Worm (Caenorhabditis elegans) whole organism, mixed stage, embryonic: Measurements from ENCODE around the gene pmp-5.

Experiments used
- M03D4.4 ChIP-seq: sonication (generic microtip); optimal IDR thresholded peaks from 2 replicates; lab custom pipeline; 2017; ENCODE audit warnings: mild to moderate bottlenecking, missing genetic modification characterization, missing compliant biosample characterization
- bed-3 ChIP-seq: fragments of 200-800 bp; sonication (Bioruptor generic); optimal IDR thresholded peaks from 3 replicates; lab custom pipeline; 2018; ENCODE audit warnings: mild to moderate bottlenecking, missing genetic modification characterization, moderate library complexity, missing compliant biosample characterization
- blmp-1 ChIP-seq: fragments of 150-350 bp; optimal IDR thresholded peaks from 2 replicates; lab custom pipeline; 2014; ENCODE audit warnings: missing biosample characterization, missing genetic modification characterization
- ceh-39 ChIP-seq: fragments of 150-350 bp; optimal IDR thresholded peaks from 2 replicates; lab custom pipeline; 2014; ENCODE audit warnings: missing biosample characterization, missing genetic modification characterization
- ceh-43 ChIP-seq: fragments of 200-800 bp; sonication (Bioruptor generic); optimal IDR thresholded peaks from 2 replicates; lab custom pipeline; 2018; ENCODE audit warnings: mild to moderate bottlenecking, missing genetic modification characterization, moderate library complexity, missing compliant biosample characterization
- ceh-83 ChIP-seq: fragments of 200-800 bp; sonication (Bioruptor generic); optimal IDR thresholded peaks from 2 replicates; lab custom pipeline; 2018; ENCODE audit warnings: mild to moderate bottlenecking, missing genetic modification characterization, missing compliant biosample characterization
- ces-1 ChIP-seq: fragments of 150-350 bp; optimal IDR thresholded peaks from 2 replicates; lab custom pipeline; 2014; ENCODE audit warnings: missing biosample characterization, missing genetic modification reagents, missing genetic modification characterization
- cnd-1 ChIP-seq: fragments of 200-800 bp; sonication (Bioruptor generic); optimal IDR thresholded peaks from 2 replicates; lab custom pipeline; 2018; ENCODE audit warnings: mild to moderate bottlenecking, missing genetic modification characterization, missing compliant biosample characterization
- drap-1 ChIP-seq: fragments of 200-800 bp; sonication (Bioruptor generic); optimal IDR thresholded peaks from 3 replicates; lab custom pipeline; 2018; ENCODE audit warnings: mild to moderate bottlenecking, missing genetic modification characterization, missing compliant biosample characterization
- elt-1 ChIP-seq: sonication (generic microtip); optimal IDR thresholded peaks from 2 replicates; lab custom pipeline; 2017; ENCODE audit warnings: missing genetic modification characterization, mild to moderate bottlenecking, missing compliant biosample characterization, antibody characterized with exemption, moderate library complexity, borderline replicate concordance; ENCODE audit not compliant: insufficient read depth
- elt-3 ChIP-seq: fragments of 150-350 bp; optimal IDR thresholded peaks from 2 replicates; lab custom pipeline; 2014; ENCODE audit warnings: missing biosample characterization, missing genetic modification characterization
- flh-1 ChIP-seq: fragments of 200-800 bp; sonication (Bioruptor generic); optimal IDR thresholded peaks from 2 replicates; lab custom pipeline; 2018; ENCODE audit warnings: mild to moderate bottlenecking, missing genetic modification characterization, moderate library complexity, missing compliant biosample characterization
- ham-2 ChIP-seq: fragments of 200-800 bp; sonication (Bioruptor generic); optimal IDR thresholded peaks from 2 replicates; lab custom pipeline; 2018; ENCODE audit warnings: mild to moderate bottlenecking, missing genetic modification characterization, missing compliant biosample characterization
- hlh-1 ChIP-seq: fragments of 150-350 bp; optimal IDR thresholded peaks from 2 replicates; lab custom pipeline; 2014; ENCODE audit warnings: missing biosample characterization, missing genetic modification reagents, missing genetic modification characterization
- lin-13 ChIP-seq: fragments of 150-350 bp; optimal IDR thresholded peaks from 2 replicates; lab custom pipeline; 2014; ENCODE audit warnings: missing biosample characterization, missing genetic modification characterization
- lin-32 ChIP-seq: fragments of 200-800 bp; sonication (Bioruptor generic); optimal IDR thresholded peaks from 2 replicates; lab custom pipeline; 2018; ENCODE audit warnings: mild to moderate bottlenecking, missing genetic modification characterization, missing compliant biosample characterization
- lsy-2 ChIP-seq: fragments of 150-350 bp; optimal IDR thresholded peaks from 2 replicates; lab custom pipeline; 2014; ENCODE audit warnings: missing biosample characterization, missing genetic modification characterization
- mab-5 ChIP-seq: fragments of 150-350 bp; optimal IDR thresholded peaks from 2 replicates; lab custom pipeline; 2014; ENCODE audit warnings: missing biosample characterization, missing genetic modification characterization
- mep-1 ChIP-seq: fragments of 150-350 bp; optimal IDR thresholded peaks from 2 replicates; lab custom pipeline; 2017; ENCODE audit warnings: missing biosample characterization, missing genetic modification reagents, missing genetic modification characterization, inconsistent platforms
- mls-2 ChIP-seq: sonication (generic microtip); optimal IDR thresholded peaks from 2 replicates; lab custom pipeline; 2016; ENCODE audit warnings: mild to moderate bottlenecking, missing genetic modification characterization, moderate library complexity, missing compliant biosample characterization
- nhr-12 ChIP-seq: fragments of 150-350 bp; optimal IDR thresholded peaks from 2 replicates; lab custom pipeline; 2014; ENCODE audit warnings: missing biosample characterization, missing genetic modification characterization
- nhr-2 ChIP-seq: fragments of 150-350 bp; optimal IDR thresholded peaks from 2 replicates; lab custom pipeline; 2014; ENCODE audit warnings: missing biosample characterization, missing genetic modification characterization
- nhr-237 ChIP-seq: fragments of 150-350 bp; optimal IDR thresholded peaks from 2 replicates; lab custom pipeline; 2014; ENCODE audit warnings: missing biosample characterization, missing genetic modification characterization
- nhr-28 ChIP-seq: fragments of 150-350 bp; optimal IDR thresholded peaks from 2 replicates; lab custom pipeline; 2014; ENCODE audit warnings: missing biosample characterization, missing genetic modification characterization
- nhr-76 ChIP-seq: sonication (generic microtip); optimal IDR thresholded peaks from 2 replicates; lab custom pipeline; 2017; ENCODE audit warnings: missing biosample characterization, missing genetic modification characterization
- pha-4 ChIP-seq: fragments of 150-350 bp; optimal IDR thresholded peaks from 2 replicates; lab custom pipeline; 2018; ENCODE audit warnings: missing biosample characterization, missing genetic modification reagents, missing genetic modification characterization
- sem-2 ChIP-seq: fragments of 200-800 bp; sonication (Bioruptor generic); optimal IDR thresholded peaks from 2 replicates; lab custom pipeline; 2018; ENCODE audit warnings: mild to moderate bottlenecking, missing genetic modification characterization, missing compliant biosample characterization
- snpc-4 ChIP-seq: fragments of 150-350 bp; optimal IDR thresholded peaks from 2 replicates; lab custom pipeline; 2014; ENCODE audit warnings: missing biosample characterization, missing genetic modification characterization
- sptf-1 ChIP-seq: sonication (generic microtip); optimal IDR thresholded peaks from 2 replicates; lab custom pipeline; 2017; ENCODE audit warnings: mild to moderate bottlenecking, missing genetic modification characterization, moderate library complexity, missing compliant biosample characterization
- tbx-8 ChIP-seq: fragments of 200-800 bp; sonication (Bioruptor generic); optimal IDR thresholded peaks from 2 replicates; lab custom pipeline; 2018; ENCODE audit warnings: mild to moderate bottlenecking, missing genetic modification characterization, moderate library complexity, missing compliant biosample characterization
- unc-120 ChIP-seq: sonication (generic microtip); optimal IDR thresholded peaks from 2 replicates; lab custom pipeline; 2017; ENCODE audit warnings: missing genetic modification characterization, missing compliant biosample characterization; ENCODE audit not compliant: poor library complexity, severe bottlenecking
- unc-39 ChIP-seq: fragments of 150-350 bp; optimal IDR thresholded peaks from 2 replicates; lab custom pipeline; 2014; ENCODE audit warnings: missing biosample characterization, missing genetic modification characterization
- unc-62 ChIP-seq: fragments of 150-350 bp; optimal IDR thresholded peaks from 2 replicates; lab custom pipeline; 2014; ENCODE audit warnings: missing biosample characterization, missing genetic modification reagents, missing genetic modification characterization
- zip-8 ChIP-seq: fragments of 150-350 bp; optimal IDR thresholded peaks from 2 replicates; lab custom pipeline; 2014; ENCODE audit warnings: missing biosample characterization, missing genetic modification characterization
- ztf-11 ChIP-seq: fragments of 150-350 bp; optimal IDR thresholded peaks from 2 replicates; lab custom pipeline; 2014; ENCODE audit warnings: missing biosample characterization, missing genetic modification characterization

pmp-5 gene

ce11 chrV:6685963-6686362 is 20.4 kb upstream of the pmp-5 start:
- TF ChIP-seq unc-39 (tag; lab: Kevin White, UChicago), result no peak
- TF ChIP-seq nhr-2 (tag; lab: Kevin White, UChicago), result no peak
- no peak for TF ChIP-seq ham-2 (GFP tag; lab: Kevin White, UChicago)
- no peak for TF ChIP-seq ztf-11 (tag; lab: Kevin White, UChicago)
- no peak for TF ChIP-seq elt-1 (tag; lab: Kevin White, UChicago)
- no peak for TF ChIP-seq lin-13 (tag; lab: Kevin White, UChicago)
- TF ChIP-seq hlh-1 (tag; lab: Kevin White, UChicago), result no peak
- no peak for TF ChIP-seq sem-2
- no peak for TF ChIP-seq zip-8
- no peak for TF ChIP-seq ceh-39
- no peak for TF ChIP-seq ces-1 (GFP tag; lab: Kevin White, UChicago)
- no peak for TF ChIP-seq snpc-4 (tag; lab: Kevin White, UChicago)

- peak; percentile 60 for TF ChIP-seq lin-32 (GFP tag; lab: Kevin White, UChicago)
- no peak for TF ChIP-seq ceh-39
- TF ChIP-seq ces-1 (GFP tag; lab: Kevin White, UChicago), result no peak
- peak; percentile 59 for TF ChIP-seq nhr-2 (tag; lab: Kevin White, UChicago)
- peak; percentile 20 for TF ChIP-seq cnd-1
Observed at ce11 chrV:6685499-6685898, 19.9 kb upstream of the pmp-5 start.

ce11 chrV:6684541-6684940 is 18.9 kb upstream of the pmp-5 start:
- no peak for TF ChIP-seq bed-3
- no peak for TF ChIP-seq ham-2 (GFP tag; lab: Kevin White, UChicago)
- TF ChIP-seq nhr-12, result no peak
- TF ChIP-seq unc-62 (GFP tag; lab: Kevin White, UChicago), result no peak
- TF ChIP-seq unc-120 (tag; lab: Kevin White, UChicago), result no peak
- TF ChIP-seq tbx-8, result no peak
- TF ChIP-seq flh-1 (GFP tag; lab: Kevin White, UChicago), result no peak
- no peak for TF ChIP-seq nhr-28 (tag; lab: Kevin White, UChicago)
- no peak for TF ChIP-seq pha-4 (tag; lab: Kevin White, UChicago)
- TF ChIP-seq snpc-4 (tag; lab: Kevin White, UChicago), result no peak
- TF ChIP-seq cnd-1, result peak; percentile 76
- TF ChIP-seq hlh-1 (tag; lab: Kevin White, UChicago), result no peak
- TF ChIP-seq ceh-39, result no peak
- peak; percentile 80 for TF ChIP-seq mls-2 (tag; lab: Kevin White, UChicago)
- TF ChIP-seq ztf-11 (tag; lab: Kevin White, UChicago), result peak; percentile 28
- TF ChIP-seq lsy-2 (tag; lab: Kevin White, UChicago), result no peak
- TF ChIP-seq sptf-1 (tag; lab: Kevin White, UChicago), result peak; percentile 36
- no peak for TF ChIP-seq drap-1 (GFP tag; lab: Kevin White, UChicago)
- no peak for TF ChIP-seq lin-13 (tag; lab: Kevin White, UChicago)
- TF ChIP-seq mep-1 (tag; lab: Kevin White, UChicago), result no peak
- TF ChIP-seq lin-32 (GFP tag; lab: Kevin White, UChicago), result peak; percentile 98
- no peak for TF ChIP-seq ceh-83 (GFP tag; lab: Kevin White, UChicago)
- TF ChIP-seq sem-2, result no peak
- no peak for TF ChIP-seq nhr-76 (tag; lab: Kevin White, UChicago)
- TF ChIP-seq mab-5 (tag; lab: Kevin White, UChicago), result no peak
- TF ChIP-seq nhr-2 (tag; lab: Kevin White, UChicago), result peak; percentile 100
- no peak for TF ChIP-seq unc-39 (tag; lab: Kevin White, UChicago)
- TF ChIP-seq elt-3 (tag; lab: Kevin White, UChicago), result no peak
- TF ChIP-seq ceh-43, result peak; percentile 78
- TF ChIP-seq ces-1 (GFP tag; lab: Kevin White, UChicago), result peak; percentile 72
- no peak for TF ChIP-seq M03D4.4 (tag; lab: Kevin White, UChicago)
- no peak for TF ChIP-seq zip-8
- TF ChIP-seq elt-1 (tag; lab: Kevin White, UChicago), result no peak
- TF ChIP-seq nhr-237 (tag; lab: Kevin White, UChicago), result no peak
- TF ChIP-seq blmp-1 (tag; lab: Kevin White, UChicago), result no peak

ce11 chrV:6683740-6684139 is 18.1 kb upstream of the pmp-5 start:
- TF ChIP-seq ces-1 (GFP tag; lab: Kevin White, UChicago), result peak; percentile 10
- no peak for TF ChIP-seq bed-3
- TF ChIP-seq ceh-39, result no peak
